Worm (Caenorhabditis elegans): ENCODE results near the gene farl-11.
A peak's percentile ranks its signal among the peaks of the same experiment; 100 is the strongest.

Gene farl-11

ce11 chrII:7121762-7122292 lies 17.0 kb upstream of the farl-11 start, which contains the start of gene F10E7.2:
Gene F10E7.2 (plus strand): TSS chrII:7122242.
- TF ChIP-seq unc-130 (GFP tag; optimal IDR thresholded peaks at IDR 0.05): peak; percentile 32
- TF ChIP-seq F44E2.7 (GFP tag; IDR thresholded peaks at IDR 0.05): no peak
- TF ChIP-seq madf-9 (GFP tag; conservative IDR thresholded peaks at IDR 0.05): no peak

ce11 chrII:7119525-7119924 lies 14.7 kb upstream of the farl-11 start:
- TF ChIP-seq aha-1 (tag) (peak; percentile 93), mep-1 (tag; optimal IDR thresholded peaks at IDR 0.05) (no peak), duxl-1 (tag; optimal IDR thresholded peaks at IDR 0.05; ENCODE audit: poor library complexity) (no peak)

ce11 chrII:7116350-7116749 lies 11.5 kb upstream of the farl-11 start, which contains the start of gene spon-1:
Gene spon-1 (plus strand): TSS chrII:7116557.
- TF ChIP-seq ceh-28 (tag; optimal IDR thresholded peaks at IDR 0.05): no peak
- no peak for TF ChIP-seq tag-97 (GFP tag; IDR thresholded peaks at IDR 0.05)
- no peak for TF ChIP-seq ceh-82 (tag; optimal IDR thresholded peaks at IDR 0.05)
- no peak for TF ChIP-seq ZK337.2 (GFP tag; IDR thresholded peaks at IDR 0.05)
- no peak for TF ChIP-seq Y48G9A.11 (GFP tag; IDR thresholded peaks at IDR 0.05)
- no peak for TF ChIP-seq nhr-237 (tag; optimal IDR thresholded peaks at IDR 0.05)
- no peak for TF ChIP-seq lin-29 (GFP tag; IDR thresholded peaks at IDR 0.05)
- TF ChIP-seq snpc-1.2 (GFP tag; IDR thresholded peaks at IDR 0.05): no peak
- TF ChIP-seq nhr-28 (tag; optimal IDR thresholded peaks at IDR 0.05): no peak
- no peak for TF ChIP-seq ztf-7 (tag; optimal IDR thresholded peaks at IDR 0.05)
- TF ChIP-seq madf-9 (GFP tag; conservative IDR thresholded peaks at IDR 0.05): no peak
- TF ChIP-seq gei-8 (GFP tag; optimal IDR thresholded peaks at IDR 0.05): no peak
- no peak for TF ChIP-seq nhr-77 (tag; optimal IDR thresholded peaks at IDR 0.05)
- no peak for TF ChIP-seq lin-13 (GFP tag; optimal IDR thresholded peaks at IDR 0.05)
- TF ChIP-seq nhr-111 (GFP tag; optimal IDR thresholded peaks at IDR 0.05): no peak
- TF ChIP-seq fos-1 (tag; optimal IDR thresholded peaks at IDR 0.05): no peak
- no peak for TF ChIP-seq unc-130 (GFP tag; optimal IDR thresholded peaks at IDR 0.05)
- TF ChIP-seq hif-1 (tag; optimal IDR thresholded peaks at IDR 0.05): no peak

DNA sequence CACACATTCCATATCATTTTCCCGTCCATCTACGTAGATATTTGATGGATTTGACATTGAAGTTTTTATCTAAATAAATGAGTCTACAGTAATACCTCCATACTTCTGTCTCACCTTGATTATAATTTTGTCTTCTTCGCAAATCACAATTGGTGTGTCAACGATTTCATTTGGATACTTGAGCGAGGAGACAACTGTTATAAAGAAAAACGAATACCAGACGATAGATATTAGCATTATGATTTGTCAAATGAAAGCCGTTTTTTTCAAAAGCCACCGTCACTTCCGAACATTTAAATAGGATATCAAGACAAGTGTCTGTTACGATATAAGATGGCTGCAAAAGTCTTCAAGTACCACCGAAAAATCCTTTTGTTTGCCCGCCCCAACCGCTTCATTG lies 10.8 kb upstream of the farl-11 start, which contains the start of gene cutl-5:
Gene cutl-5, minus strand, starts transcription at position 269 of the 400 bp plus-strand sequence.
- TF ChIP-seq ceh-82 (tag; optimal IDR thresholded peaks at IDR 0.05): no peak
- peak in 1 of 2 experiments; percentile 93 for TF ChIP-seq unc-62 (GFP tag; optimal IDR thresholded peaks at IDR 0.05 in 1 of 2)
- TF ChIP-seq unc-62 (tag; optimal IDR thresholded peaks at IDR 0.05): no peak

- TF ChIP-seq lin-38 (GFP tag; IDR thresholded peaks at IDR 0.05) (no peak), lsy-2 (tag; optimal IDR thresholded peaks at IDR 0.05) (no peak), unc-62 (GFP tag; optimal IDR thresholded peaks at IDR 0.05 in 1 of 2) (peak in 1 of 2 experiments; percentile 63), unc-62 (tag; optimal IDR thresholded peaks at IDR 0.05) (no peak)
Observed at ce11 chrII:7112780-7113179, 7.9 kb upstream of the farl-11 start, which contains the start of gene F10E7.6. Gene F10E7.6 (plus strand): TSS chrII:7113080.

- TF ChIP-seq ZK546.5 (tag; optimal IDR thresholded peaks at IDR 0.05) (peak in 1 of 2 experiments; percentile 22), mep-1 (tag; optimal IDR thresholded peaks at IDR 0.05) (no peak), hlh-11 (tag; optimal IDR thresholded peaks at IDR 0.05) (peak; percentile 3), ceh-32 (tag; optimal IDR thresholded peaks at IDR 0.05; ENCODE audit: poor library complexity) (no peak), R02D3.7 (tag; optimal IDR thresholded peaks at IDR 0.05) (no peak), arid-1 (GFP tag; conservative IDR thresholded peaks at IDR 0.05) (no peak; the same call in 1 of the 2 replicates), ceh-62 (tag; optimal IDR thresholded peaks at IDR 0.05) (no peak), nhr-25 (tag; optimal IDR thresholded peaks at IDR 0.05; ENCODE audit: borderline replicate concordance, insufficient read depth) (no peak), ces-1 (GFP tag; optimal IDR thresholded peaks at IDR 0.05) (no peak), mxl-3 (GFP tag; optimal IDR thresholded peaks at IDR 0.05) (no peak), zip-2 (tag; optimal IDR thresholded peaks at IDR 0.05) (no peak), unc-62 (GFP tag; optimal IDR thresholded peaks at IDR 0.05 in 1 of 2) (no peak), unc-62 (tag; optimal IDR thresholded peaks at IDR 0.05) (no peak), nhr-237 (tag; optimal IDR thresholded peaks at IDR 0.05) (no peak), rbr-2 (tag; optimal IDR thresholded peaks at IDR 0.05) (no peak), F44E2.7 (GFP tag; IDR thresholded peaks at IDR 0.05) (no peak), nhr-10 (tag; optimal IDR thresholded peaks at IDR 0.05) (no peak), lin-13 (GFP tag; optimal IDR thresholded peaks at IDR 0.05) (peak; percentile 15), daf-8 (GFP tag; IDR thresholded peaks at IDR 0.05) (no peak), mdl-1 (tag; optimal IDR thresholded peaks at IDR 0.05) (no peak), set-16 (GFP tag; IDR thresholded peaks at IDR 0.05) (no peak)
Observed at ce11 chrII:7111657-7112049, 6.8 kb upstream of the farl-11 start, which contains the start of gene F10E7.5. Gene F10E7.5 (plus strand): TSS chrII:7111978.
